Fruit fly (Drosophila melanogaster) whole organism, pupa: ENCODE data around the gene IntS12.

Experiments used
- CG14655 ChIP-seq: fragments of 200-800 bp; sonication (Bioruptor generic); optimal IDR thresholded peaks from 3 replicates; lab custom pipeline; 2017; ENCODE audit warnings: mild to moderate bottlenecking, missing biosample characterization, missing genetic modification reagents, missing genetic modification characterization
- CG32121 ChIP-seq: fragments of 200-800 bp; sonication (Bioruptor generic); IDR thresholded peaks from 2 replicates; pipeline ENCODE4 v1.3.6; 2022; ENCODE audit warnings: missing biosample characterization, missing genetic modification characterization
- CG34367 ChIP-seq: fragments of 200-800 bp; sonication (Bioruptor generic); optimal IDR thresholded peaks from 2 replicates; lab custom pipeline; 2018; ENCODE audit warnings: missing biosample characterization, mild to moderate bottlenecking, missing genetic modification characterization
- CG4496 ChIP-seq: fragments of 200-800 bp; sonication (Bioruptor generic); IDR thresholded peaks from 3 replicates; pipeline ENCODE4 v1.3.6; 2022; ENCODE audit warnings: missing biosample characterization, missing genetic modification characterization
- CG8159 ChIP-seq: fragments of 200-800 bp; sonication (Bioruptor generic); optimal IDR thresholded peaks from 3 replicates; lab custom pipeline; 2018; ENCODE audit warnings: missing biosample characterization, mild to moderate bottlenecking, missing genetic modification characterization, moderate library complexity
- CG8301 ChIP-seq: fragments of 200-800 bp; sonication (Bioruptor generic); optimal IDR thresholded peaks from 2 replicates; lab custom pipeline; 2018; ENCODE audit warnings: missing biosample characterization, mild to moderate bottlenecking, missing genetic modification characterization
- CG9948 ChIP-seq: fragments of 200-800 bp; sonication (Bioruptor generic); optimal IDR thresholded peaks from 2 replicates; lab custom pipeline; 2018; ENCODE audit warnings: missing biosample characterization, mild to moderate bottlenecking, missing genetic modification characterization, moderate library complexity
- EcR ChIP-seq: fragments of 200-800 bp; sonication (Bioruptor generic); optimal IDR thresholded peaks from 3 replicates; lab custom pipeline; 2019; ENCODE audit warnings: missing biosample characterization, missing genetic modification characterization, mild to moderate bottlenecking, moderate library complexity, missing genetic modification reagents
- fd96Ca ChIP-seq: fragments of 200-800 bp; sonication (Bioruptor generic); IDR thresholded peaks from 3 replicates; pipeline ENCODE4 v1.3.6; 2022; ENCODE audit warnings: missing biosample characterization, missing genetic modification characterization
- gl ChIP-seq: fragments of 200-800 bp; sonication (Bioruptor generic); optimal IDR thresholded peaks from 2 replicates; lab custom pipeline; 2018; ENCODE audit warnings: missing biosample characterization, mild to moderate bottlenecking, missing genetic modification characterization

DNA sequence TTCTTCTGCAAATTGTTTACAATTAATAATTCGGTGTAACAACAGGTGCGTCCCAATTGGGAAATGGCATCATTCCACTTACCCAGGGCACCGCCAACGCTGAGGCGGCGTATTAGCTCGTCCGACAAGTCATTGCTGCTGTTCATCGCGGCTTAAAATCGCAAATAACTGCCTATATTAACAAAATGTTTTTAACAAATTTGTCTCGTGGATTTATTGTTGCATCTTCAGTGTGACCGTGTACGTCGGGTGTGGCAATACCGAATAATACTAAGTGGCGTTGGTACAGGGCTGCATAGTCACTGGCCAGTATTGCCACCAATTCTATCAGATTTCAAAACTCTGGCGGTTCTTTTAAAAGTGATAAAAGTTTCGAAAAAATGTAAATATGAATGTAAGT lies 49.4 kb downstream of the IntS12 start, which contains the start of gene Ets97D:
- no peak for TF ChIP-seq CG9948 (tag; lab: Kevin White, UChicago)
- TF ChIP-seq CG34367 (tag; lab: Kevin White, UChicago) = no peak
- TF ChIP-seq fd96Ca = no peak
- no peak for TF ChIP-seq gl
- TF ChIP-seq CG32121 = no peak
- TF ChIP-seq EcR (GFP tag; lab: Kevin White, UChicago) = no peak
- TF ChIP-seq CG4496 (GFP tag; lab: Robert Waterston, UW) = no peak
- TF ChIP-seq CG8159 = no peak
- TF ChIP-seq CG14655 (GFP tag; lab: Kevin White, UChicago) = no peak
- no peak for TF ChIP-seq CG8301 (tag; lab: Kevin White, UChicago)
